Fruit fly (Drosophila melanogaster): Measurements from ENCODE around the gene pst.

- TF ChIP-seq fd96Ca (GFP tag; IDR thresholded peaks at IDR 0.05) (peak; percentile 27; the same call in 2 of the 3 replicates), CG4496 (GFP tag; IDR thresholded peaks at IDR 0.05) (peak; percentile 59; the same call in 1 of the 3 replicates), CG32121 (GFP tag; IDR thresholded peaks at IDR 0.05) (peak; percentile 25; the same call in 1 of the 2 replicates), EcR (GFP tag; optimal IDR thresholded peaks at IDR 0.05) (peak; percentile 44), CG17806 (tag; optimal IDR thresholded peaks at IDR 0.05) (no peak), CG15710 (tag; optimal IDR thresholded peaks at IDR 0.05) (peak; percentile 11), rn (GFP tag; IDR thresholded peaks at IDR 0.05) (no peak)
Observed at dm6 chr3L:7347984-7348631, 12.0 kb downstream of the pst start, which contains the start of the genes Srp19 and qm.

All from whole organism, pupa.